Worm (Caenorhabditis elegans) whole organism, L3 larva: ENCODE results near the gene his-71.

ENCODE experiments used
- R02D3.7 ChIP-seq: fragments of 150-350 bp; optimal IDR thresholded peaks from 2 replicates; lab custom pipeline; 2014; ENCODE audit warnings: missing biosample characterization, missing genetic modification characterization
- ZK546.5 ChIP-seq: sonication (generic microtip); optimal IDR thresholded peaks from 2 replicates; lab custom pipeline; 2017; ENCODE audit warnings: missing biosample characterization, missing genetic modification characterization
- aly-2 ChIP-seq: fragments of 150-350 bp; optimal IDR thresholded peaks from 2 replicates; lab custom pipeline; 2014; ENCODE audit warnings: missing biosample characterization, missing genetic modification characterization
- ama-1 ChIP-seq: fragments of 150-350 bp; optimal IDR thresholded peaks from 2 replicates; lab custom pipeline; 2018
- ceh-16 ChIP-seq: sonication (generic microtip); optimal IDR thresholded peaks from 2 replicates; lab custom pipeline; 2017; ENCODE audit warnings: missing biosample characterization, missing genetic modification characterization
- ceh-28 ChIP-seq: fragments of 150-350 bp; optimal IDR thresholded peaks from 2 replicates; lab custom pipeline; 2014; ENCODE audit warnings: missing biosample characterization, missing genetic modification reagents, missing genetic modification characterization
- ceh-82 ChIP-seq: fragments of 150-350 bp; optimal IDR thresholded peaks from 2 replicates; lab custom pipeline; 2014; ENCODE audit warnings: missing biosample characterization, missing genetic modification characterization
- ceh-9 ChIP-seq: sonication (generic microtip); optimal IDR thresholded peaks from 2 replicates; lab custom pipeline; 2018; ENCODE audit warnings: missing biosample characterization, missing genetic modification characterization
- daf-12 ChIP-seq: fragments of 150-350 bp; optimal IDR thresholded peaks from 2 replicates; lab custom pipeline; 2014; ENCODE audit warnings: missing biosample characterization, missing genetic modification reagents, missing genetic modification characterization
- egl-27 ChIP-seq: sonication (generic microtip); optimal IDR thresholded peaks from 4 replicates; lab custom pipeline; 2017; ENCODE audit warnings: missing biosample characterization, missing genetic modification reagents, missing genetic modification characterization
- egl-5 ChIP-seq: fragments of 150-350 bp; optimal IDR thresholded peaks from 2 replicates; lab custom pipeline; 2017; ENCODE audit warnings: missing biosample characterization, missing genetic modification reagents, missing genetic modification characterization, inconsistent platforms
- elt-1 ChIP-seq: fragments of 150-350 bp; optimal IDR thresholded peaks from 2 replicates; lab custom pipeline; 2014; ENCODE audit warnings: missing biosample characterization, missing genetic modification characterization
- elt-2 ChIP-seq: sonication (generic microtip); optimal IDR thresholded peaks from 2 replicates; lab custom pipeline; 2016; ENCODE audit warnings: missing genetic modification reagents, mild to moderate bottlenecking, missing genetic modification characterization, missing compliant biosample characterization
- elt-3 ChIP-seq, 3 experiments: fragments of 150-350 bp in 1 of 3; sonication (generic microtip) in 2 of 3; optimal IDR thresholded peaks; 2 replicates in 2 of 3; 4 replicates in 1 of 3; lab custom pipeline; 2014 to 2017; ENCODE audit warnings: missing biosample characterization in 3 of 3, missing genetic modification characterization in 3 of 3
- eor-1 ChIP-seq, 2 experiments: fragments of 150-350 bp; optimal IDR thresholded peaks; 2 replicates each; lab custom pipeline; 2014 to 2018; ENCODE audit warnings: missing biosample characterization in 2 of 2, missing genetic modification characterization in 2 of 2
- fkh-10 ChIP-seq: sonication (generic microtip); optimal IDR thresholded peaks from 2 replicates; lab custom pipeline; 2017; ENCODE audit warnings: missing biosample characterization, missing genetic modification reagents, missing genetic modification characterization
- fkh-2 ChIP-seq: fragments of 150-350 bp; optimal IDR thresholded peaks from 2 replicates; lab custom pipeline; 2014; ENCODE audit warnings: missing biosample characterization, missing genetic modification reagents, missing genetic modification characterization
- fos-1 ChIP-seq: fragments of 150-350 bp; optimal IDR thresholded peaks from 2 replicates; lab custom pipeline; 2014; ENCODE audit warnings: missing biosample characterization, missing genetic modification characterization
- hmg-11 ChIP-seq: sonication (generic microtip); optimal IDR thresholded peaks from 2 replicates; lab custom pipeline; 2016; ENCODE audit warnings: missing genetic modification characterization, missing compliant biosample characterization
- jun-1 ChIP-seq: fragments of 150-350 bp; optimal IDR thresholded peaks from 2 replicates; lab custom pipeline; 2014; ENCODE audit warnings: missing biosample characterization, missing genetic modification reagents, missing genetic modification characterization
- lin-15B ChIP-seq: fragments of 150-350 bp; optimal IDR thresholded peaks from 2 replicates; lab custom pipeline; 2014; ENCODE audit warnings: missing biosample characterization, missing genetic modification characterization
- lin-39 ChIP-seq: fragments of 150-350 bp; optimal IDR thresholded peaks from 2 replicates; lab custom pipeline; 2018; ENCODE audit warnings: missing biosample characterization, missing genetic modification reagents, missing genetic modification characterization
- lsy-12 ChIP-seq: sonication (generic microtip); optimal IDR thresholded peaks from 2 replicates; lab custom pipeline; 2016; ENCODE audit warnings: mild to moderate bottlenecking, missing genetic modification characterization, missing compliant biosample characterization
- mdl-1 ChIP-seq: fragments of 150-350 bp; optimal IDR thresholded peaks from 2 replicates; lab custom pipeline; 2014; ENCODE audit warnings: missing biosample characterization, missing genetic modification characterization
- mml-1 ChIP-seq: fragments of 150-350 bp; sonication (generic microtip); optimal IDR thresholded peaks from 3 replicates; lab custom pipeline; 2014; ENCODE audit warnings: missing biosample characterization, missing genetic modification characterization
- nfya-1 ChIP-seq: sonication (generic microtip); optimal IDR thresholded peaks from 2 replicates; lab custom pipeline; 2017; ENCODE audit warnings: missing genetic modification characterization, mild to moderate bottlenecking, missing compliant biosample characterization, antibody characterized with exemption, moderate library complexity; ENCODE audit not compliant: insufficient read depth
- nhr-11 ChIP-seq: fragments of 150-350 bp; optimal IDR thresholded peaks from 2 replicates; lab custom pipeline; 2014; ENCODE audit warnings: missing biosample characterization, missing genetic modification characterization
- nhr-12 ChIP-seq: fragments of 150-350 bp; optimal IDR thresholded peaks from 2 replicates; lab custom pipeline; 2014; ENCODE audit warnings: missing biosample characterization, missing genetic modification characterization
- nhr-23 ChIP-seq: fragments of 150-350 bp; optimal IDR thresholded peaks from 2 replicates; lab custom pipeline; 2014; ENCODE audit warnings: missing biosample characterization, missing genetic modification reagents, missing genetic modification characterization
- nhr-237 ChIP-seq: fragments of 150-350 bp; optimal IDR thresholded peaks from 2 replicates; lab custom pipeline; 2014; ENCODE audit warnings: missing biosample characterization, missing genetic modification characterization
- nhr-25 ChIP-seq: sonication (generic microtip); optimal IDR thresholded peaks from 2 replicates; lab custom pipeline; 2017; ENCODE audit warnings: missing biosample characterization, missing genetic modification characterization
- nhr-28 ChIP-seq: fragments of 150-350 bp; optimal IDR thresholded peaks from 2 replicates; lab custom pipeline; 2014; ENCODE audit warnings: missing biosample characterization, missing genetic modification characterization
- nhr-43 ChIP-seq: sonication (generic microtip); optimal IDR thresholded peaks from 2 replicates; lab custom pipeline; 2016; ENCODE audit warnings: mild to moderate bottlenecking, missing genetic modification characterization, missing compliant biosample characterization; ENCODE audit not compliant: poor library complexity, severe bottlenecking
- nhr-67 ChIP-seq: fragments of 150-350 bp; optimal IDR thresholded peaks from 2 replicates; lab custom pipeline; 2014; ENCODE audit warnings: missing biosample characterization, missing genetic modification characterization
- nhr-76 ChIP-seq: fragments of 150-350 bp; sonication (generic microtip); optimal IDR thresholded peaks from 5 replicates; lab custom pipeline; 2014; ENCODE audit warnings: missing biosample characterization, missing genetic modification characterization
- nhr-77 ChIP-seq: fragments of 150-350 bp; optimal IDR thresholded peaks from 2 replicates; lab custom pipeline; 2014; ENCODE audit warnings: missing biosample characterization, missing genetic modification characterization
- pha-4 ChIP-seq: fragments of 150-350 bp; optimal IDR thresholded peaks from 2 replicates; lab custom pipeline; 2014; ENCODE audit warnings: missing biosample characterization, missing genetic modification reagents, missing genetic modification characterization
- pqm-1 ChIP-seq: fragments of 150-350 bp; optimal IDR thresholded peaks from 2 replicates; lab custom pipeline; 2017; ENCODE audit warnings: missing biosample characterization, missing genetic modification characterization, inconsistent platforms
- skn-1 ChIP-seq: fragments of 150-350 bp; optimal IDR thresholded peaks from 2 replicates; lab custom pipeline; 2014; ENCODE audit warnings: missing biosample characterization, missing genetic modification characterization
- snpc-4 ChIP-seq: fragments of 150-350 bp; optimal IDR thresholded peaks from 2 replicates; lab custom pipeline; 2014; ENCODE audit warnings: missing biosample characterization, missing genetic modification characterization
- tbx-2 ChIP-seq: sonication (generic microtip); optimal IDR thresholded peaks from 2 replicates; lab custom pipeline; 2016; ENCODE audit warnings: mild to moderate bottlenecking, missing genetic modification characterization, missing compliant biosample characterization
- unc-39 ChIP-seq: sonication (generic microtip); optimal IDR thresholded peaks from 4 replicates; lab custom pipeline; 2017; ENCODE audit warnings: missing biosample characterization, missing genetic modification characterization
- unc-62 ChIP-seq: fragments of 150-350 bp; sonication (generic microtip); optimal IDR thresholded peaks from 4 replicates; lab custom pipeline; 2014; ENCODE audit warnings: missing biosample characterization, missing genetic modification reagents, missing genetic modification characterization
- zag-1 ChIP-seq: fragments of 150-350 bp; optimal IDR thresholded peaks from 2 replicates; lab custom pipeline; 2014; ENCODE audit warnings: missing biosample characterization, missing genetic modification characterization
- ztf-11 ChIP-seq: fragments of 150-350 bp; optimal IDR thresholded peaks from 2 replicates; lab custom pipeline; 2014; ENCODE audit warnings: missing biosample characterization, missing genetic modification characterization

his-71 gene

ce11 chrX:7997968-7998367 lies 16.1 kb upstream of the his-71 start, which contains the start of gene sdpn-1:
Gene sdpn-1, minus strand, starts transcription at chrX:7998229.
- no peak for TF ChIP-seq aly-2 (tag; lab: Kevin White, UChicago)
- TF ChIP-seq skn-1 (tag; lab: Kevin White, UChicago) = no peak
- no peak for TF ChIP-seq mdl-1 (tag; lab: Kevin White, UChicago)
- no peak for TF ChIP-seq lsy-12 (tag; lab: Kevin White, UChicago)
- peak; percentile 72 for TF ChIP-seq pha-4 (tag; lab: Kevin White, UChicago)
- TF ChIP-seq ceh-28 = no peak
- TF ChIP-seq nhr-76 (tag; lab: Kevin White, UChicago) = no peak
- TF ChIP-seq elt-2 = peak; percentile 44
- TF ChIP-seq nhr-43 (tag; lab: Kevin White, UChicago) = no peak
- TF ChIP-seq pqm-1 (tag; lab: Kevin White, UChicago) = peak; percentile 33

- TF ChIP-seq nhr-12 (tag; lab: Kevin White, UChicago) (no peak), jun-1 (tag; lab: Kevin White, UChicago) (no peak), nhr-76 (tag; lab: Kevin White, UChicago) (no peak), pha-4 (tag; lab: Kevin White, UChicago) (peak; percentile 43)
Measured at ce11 chrX:7994486-7994885, 12.6 kb upstream of the his-71 start.

- TF ChIP-seq elt-2 = no peak
- no peak for TF ChIP-seq eor-1 (tag; optimal IDR thresholded peaks at IDR 0.05; lab: Kevin White, UChicago)
- no peak for TF ChIP-seq mdl-1 (tag; lab: Kevin White, UChicago)
- no peak for TF ChIP-seq egl-27 (tag; lab: Kevin White, UChicago)
- TF ChIP-seq R02D3.7 (tag; lab: Kevin White, UChicago) = no peak
- TF ChIP-seq hmg-11 = no peak
- TF ChIP-seq zag-1 (tag; lab: Kevin White, UChicago) = no peak
- TF ChIP-seq lin-39 (tag; lab: Kevin White, UChicago) = no peak
- no peak for TF ChIP-seq fkh-10 (GFP tag; lab: Kevin White, UChicago)
- TF ChIP-seq nhr-77 = no peak
- no peak for TF ChIP-seq unc-62 (GFP tag; lab: Kevin White, UChicago)
- no peak for TF ChIP-seq ama-1
- no peak for TF ChIP-seq nhr-11 (tag; lab: Kevin White, UChicago)
- TF ChIP-seq pqm-1 (tag; lab: Kevin White, UChicago) = no peak
Measured at ce11 chrX:7992102-7992501, 10.2 kb upstream of the his-71 start.

- peak; percentile 26 for TF ChIP-seq tbx-2
- TF ChIP-seq nfya-1 (tag; lab: Kevin White, UChicago) = no peak
- TF ChIP-seq egl-27 (tag; lab: Kevin White, UChicago) = peak; percentile 79
- TF ChIP-seq daf-12 (tag; lab: Kevin White, UChicago) = no peak
- TF ChIP-seq R02D3.7 (tag; lab: Kevin White, UChicago) = no peak
- TF ChIP-seq nhr-23 (tag; lab: Kevin White, UChicago) = peak; percentile 83
- no peak for TF ChIP-seq hmg-11
- TF ChIP-seq elt-3 (tag; optimal IDR thresholded peaks at IDR 0.05; lab: Kevin White, UChicago) = no peak
- no peak for TF ChIP-seq unc-62 (GFP tag; lab: Kevin White, UChicago)
- no peak for TF ChIP-seq lsy-12 (tag; lab: Kevin White, UChicago)
- no peak for TF ChIP-seq aly-2 (tag; lab: Kevin White, UChicago)
- no peak for TF ChIP-seq lin-39 (tag; lab: Kevin White, UChicago)
- no peak for TF ChIP-seq nhr-67 (tag; lab: Kevin White, UChicago)
- no peak for TF ChIP-seq lin-15B (tag; lab: Kevin White, UChicago)
- TF ChIP-seq fkh-2 = no peak
- no peak for TF ChIP-seq nhr-237 (tag; lab: Kevin White, UChicago)
- no peak for TF ChIP-seq ztf-11 (tag; lab: Kevin White, UChicago)
- TF ChIP-seq fkh-10 (GFP tag; lab: Kevin White, UChicago) = no peak
- TF ChIP-seq ZK546.5 (tag; lab: Kevin White, UChicago) = no peak
- no peak for TF ChIP-seq nhr-11 (tag; lab: Kevin White, UChicago)
- TF ChIP-seq ceh-28 = peak; percentile 55
- no peak for TF ChIP-seq eor-1 (tag; optimal IDR thresholded peaks at IDR 0.05; lab: Kevin White, UChicago)
- no peak for TF ChIP-seq mdl-1 (tag; lab: Kevin White, UChicago)
- no peak for TF ChIP-seq mml-1
- no peak for TF ChIP-seq jun-1 (tag; lab: Kevin White, UChicago)
- no peak for TF ChIP-seq ceh-82 (tag; lab: Kevin White, UChicago)
- peak; percentile 27 for TF ChIP-seq nhr-25
- TF ChIP-seq nhr-12 (tag; lab: Kevin White, UChicago) = no peak
- no peak for TF ChIP-seq snpc-4 (tag; lab: Kevin White, UChicago)
- TF ChIP-seq elt-1 (tag; lab: Kevin White, UChicago) = no peak
- no peak for TF ChIP-seq nhr-28 (tag; lab: Kevin White, UChicago)
- TF ChIP-seq ceh-9 = no peak
- TF ChIP-seq egl-5 = no peak
- TF ChIP-seq ceh-16 (tag; lab: Kevin White, UChicago) = no peak
- TF ChIP-seq fos-1 = no peak
- no peak for TF ChIP-seq pqm-1 (tag; lab: Kevin White, UChicago)
- no peak for TF ChIP-seq zag-1 (tag; lab: Kevin White, UChicago)
- TF ChIP-seq skn-1 (tag; lab: Kevin White, UChicago) = no peak
- no peak for TF ChIP-seq nhr-77
- no peak for TF ChIP-seq unc-39 (tag; lab: Kevin White, UChicago)
- TF ChIP-seq nhr-43 (tag; lab: Kevin White, UChicago) = peak; percentile 75
- TF ChIP-seq elt-2 = no peak
Measured at ce11 chrX:7990282-7990681, 8.4 kb upstream of the his-71 start.
